Worm (Caenorhabditis elegans): ENCODE results near the gene skr-20.
A peak's percentile ranks its signal among the peaks of the same experiment; 100 is the strongest.

Gene skr-20

DNA sequence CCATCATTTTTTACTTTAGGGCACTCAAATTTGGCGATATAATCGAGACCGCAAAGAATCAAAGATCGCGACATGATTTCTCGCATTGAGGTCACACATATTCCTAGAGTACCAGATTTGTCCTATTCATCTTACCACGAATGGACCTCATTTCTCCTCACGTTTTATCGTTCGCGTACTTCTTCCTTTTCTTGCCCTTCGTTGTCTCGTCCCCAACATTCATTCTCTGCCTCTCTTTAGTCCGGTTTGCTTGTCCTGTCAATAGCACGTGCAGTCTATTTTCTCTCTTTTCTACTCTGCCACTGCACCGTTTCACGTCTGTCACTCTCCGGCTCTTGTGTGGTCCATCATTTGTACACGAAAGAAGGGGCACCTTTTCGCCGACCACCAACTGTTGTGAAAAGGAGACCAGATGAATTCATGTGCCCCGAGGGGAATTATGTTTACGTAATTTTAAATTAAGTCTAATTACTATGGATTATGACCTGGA, 28.1 kb upstream of the skr-20 start (continued):
- no peak for TF ChIP-seq ces-1 (GFP tag; optimal IDR thresholded peaks at IDR 0.05)
- TF ChIP-seq nhr-11 (tag; optimal IDR thresholded peaks at IDR 0.05) = peak; percentile 87
- peak; percentile 35 for TF ChIP-seq ztf-7 (tag; optimal IDR thresholded peaks at IDR 0.05)
- peak in 1 of 2 experiments; percentile 69 for TF ChIP-seq hif-1 (tag; optimal IDR thresholded peaks at IDR 0.05)

- TF ChIP-seq nhr-25 (tag; optimal IDR thresholded peaks at IDR 0.05; ENCODE audit: borderline replicate concordance, insufficient read depth) = peak; percentile 53
- peak; percentile 65; the same call in 1 of the 2 replicates for TF ChIP-seq tra-1 (GFP tag; IDR thresholded peaks at IDR 0.05)
- TF ChIP-seq egl-27 (tag; optimal IDR thresholded peaks at IDR 0.05) = no peak
- no peak for TF ChIP-seq T26A8.4 (GFP tag; IDR thresholded peaks at IDR 0.05)
- peak in 1 of 2 experiments; percentile 33 for TF ChIP-seq unc-62 (GFP tag; optimal IDR thresholded peaks at IDR 0.05 in 1 of 2)
- no peak for TF ChIP-seq unc-62 (tag; optimal IDR thresholded peaks at IDR 0.05)
- peak; percentile 92 for TF ChIP-seq dve-1 (tag; optimal IDR thresholded peaks at IDR 0.05; ENCODE audit: insufficient read depth)
- no peak for TF ChIP-seq nhr-11 (tag; optimal IDR thresholded peaks at IDR 0.05)
- TF ChIP-seq attf-4 (tag; optimal IDR thresholded peaks at IDR 0.05) = no peak
- peak; percentile 83 for TF ChIP-seq hlh-11 (tag; optimal IDR thresholded peaks at IDR 0.05)
- TF ChIP-seq madf-9 (GFP tag; conservative IDR thresholded peaks at IDR 0.05) = no peak
- peak; percentile 83 for TF ChIP-seq dmd-6 (GFP tag; IDR thresholded peaks at IDR 0.05)
- TF ChIP-seq Y5F2A.4 (GFP tag; optimal IDR thresholded peaks at IDR 0.05) = no peak
- no peak for TF ChIP-seq mdt-29 (GFP tag; IDR thresholded peaks at IDR 0.05)
- peak; percentile 84 for TF ChIP-seq hlh-30 (tag; optimal IDR thresholded peaks at IDR 0.05; ENCODE audit: insufficient read depth)
- no peak for TF ChIP-seq Y105C5A.15 (GFP tag; IDR thresholded peaks at IDR 0.05)
- TF ChIP-seq mdl-1 (tag; optimal IDR thresholded peaks at IDR 0.05) = peak; percentile 38 to 90
- TF ChIP-seq ceh-44 (GFP tag; IDR thresholded peaks at IDR 0.05) = no peak
- peak; percentile 98 for TF ChIP-seq aha-1 (tag)
- TF ChIP-seq nhr-77 (tag; optimal IDR thresholded peaks at IDR 0.05) = peak; percentile 78
- no peak for TF ChIP-seq R02D3.7 (tag; optimal IDR thresholded peaks at IDR 0.05)
- TF ChIP-seq nhr-6 (tag; optimal IDR thresholded peaks at IDR 0.05) = peak; percentile 6
- peak; percentile 64 for TF ChIP-seq mes-2 (tag; optimal IDR thresholded peaks at IDR 0.05; ENCODE audit: poor library complexity, severe bottlenecking)
- peak; percentile 78 for TF ChIP-seq mxl-3 (GFP tag; optimal IDR thresholded peaks at IDR 0.05)
- TF ChIP-seq mep-1 (tag; optimal IDR thresholded peaks at IDR 0.05) = peak; percentile 78
- TF ChIP-seq lin-39 (tag; optimal IDR thresholded peaks at IDR 0.05) = no peak
- peak; percentile 28 for TF ChIP-seq nhr-102 (tag; optimal IDR thresholded peaks at IDR 0.05)
- TF ChIP-seq lsy-2 (tag; optimal IDR thresholded peaks at IDR 0.05) = peak in 1 of 2 experiments; percentile 48
- TF ChIP-seq zfp-2 (tag; optimal IDR thresholded peaks at IDR 0.05) = no peak
- 0 out of 2 replicates have a peak, but pooled peaks have one; percentile 29 for TF ChIP-seq arid-1 (GFP tag; conservative IDR thresholded peaks at IDR 0.05)
- no peak for TF ChIP-seq daf-12 (tag; optimal IDR thresholded peaks at IDR 0.05)
- 0 out of 2 replicates have a peak, but pooled peaks have one; percentile 15 for TF ChIP-seq nhr-42 (GFP tag; IDR thresholded peaks at IDR 0.05)
- no peak for TF ChIP-seq lim-7 (GFP tag; IDR thresholded peaks at IDR 0.05)
- TF ChIP-seq dpl-1 (GFP tag; optimal IDR thresholded peaks at IDR 0.05) = no peak
- peak; percentile 86 for TF ChIP-seq nhr-10 (tag; optimal IDR thresholded peaks at IDR 0.05)
- TF ChIP-seq nhr-48 (tag; optimal IDR thresholded peaks at IDR 0.05) = peak; percentile 39
- TF ChIP-seq hif-1 (tag; optimal IDR thresholded peaks at IDR 0.05) = peak in 1 of 2 experiments; percentile 41
- TF ChIP-seq daf-16 (GFP tag; optimal IDR thresholded peaks at IDR 0.05) = peak in 1 of 2 experiments; percentile 68
- peak; percentile 95 for TF ChIP-seq daf-16 (tag; optimal IDR thresholded peaks at IDR 0.05)
- no peak for TF ChIP-seq madf-5 (GFP tag; IDR thresholded peaks at IDR 0.05)
- no peak for TF ChIP-seq ceh-32 (tag; optimal IDR thresholded peaks at IDR 0.05; ENCODE audit: poor library complexity)
- TF ChIP-seq aly-2 (tag; optimal IDR thresholded peaks at IDR 0.05) = no peak
- TF ChIP-seq Y75B8A.6 (GFP tag; IDR thresholded peaks at IDR 0.05) = no peak
- peak; percentile 95 for TF ChIP-seq nhr-28 (tag; optimal IDR thresholded peaks at IDR 0.05)
- TF ChIP-seq ctbp-1 (GFP tag; IDR thresholded peaks at IDR 0.05) = no peak
- no peak for TF ChIP-seq jun-1 (tag; optimal IDR thresholded peaks at IDR 0.05)
- no peak for TF ChIP-seq daf-8 (GFP tag; IDR thresholded peaks at IDR 0.05)
Observed at ce11 chrX:13250163-13250562, 26.8 kb upstream of the skr-20 start.

All from whole organism, L4 larva.